Worm (Caenorhabditis elegans): Measurements from ENCODE around the gene F18A11.3.

F18A11.3 gene

ce11 chrII:12995322-12995721 lies 41.3 kb downstream of the F18A11.3 start:
- no peak for TF ChIP-seq unc-39 (tag; optimal IDR thresholded peaks at IDR 0.05)
- TF ChIP-seq lir-3 (tag; optimal IDR thresholded peaks at IDR 0.05), result no peak
- no peak for TF ChIP-seq saeg-2 (GFP tag; IDR thresholded peaks at IDR 0.05)
- no peak for TF ChIP-seq arid-1 (GFP tag; conservative IDR thresholded peaks at IDR 0.05)
- TF ChIP-seq cey-2 (tag; optimal IDR thresholded peaks at IDR 0.05; ENCODE audit: borderline replicate concordance, insufficient read depth), result no peak
- no peak for TF ChIP-seq lin-1 (GFP tag; IDR thresholded peaks at IDR 0.05)
- TF ChIP-seq tra-1 (GFP tag; IDR thresholded peaks at IDR 0.05), result no peak
- no peak for TF ChIP-seq hif-1 (tag; optimal IDR thresholded peaks at IDR 0.05)
- TF ChIP-seq mxl-2 (GFP tag; conservative IDR thresholded peaks at IDR 0.05), result 0 out of 2 replicates have a peak, but pooled peaks have one; percentile 30
- TF ChIP-seq aha-1 (tag), result peak; percentile 89
- TF ChIP-seq unc-130 (GFP tag; optimal IDR thresholded peaks at IDR 0.05), result no peak
- 0 out of 2 replicates have a peak, but pooled peaks have one; percentile 9 for TF ChIP-seq D1046.2 (GFP tag; IDR thresholded peaks at IDR 0.05)
- no peak for TF ChIP-seq T20F7.1 (GFP tag; optimal IDR thresholded peaks at IDR 0.05)
- no peak for TF ChIP-seq zfp-2 (tag; optimal IDR thresholded peaks at IDR 0.05)

DNA sequence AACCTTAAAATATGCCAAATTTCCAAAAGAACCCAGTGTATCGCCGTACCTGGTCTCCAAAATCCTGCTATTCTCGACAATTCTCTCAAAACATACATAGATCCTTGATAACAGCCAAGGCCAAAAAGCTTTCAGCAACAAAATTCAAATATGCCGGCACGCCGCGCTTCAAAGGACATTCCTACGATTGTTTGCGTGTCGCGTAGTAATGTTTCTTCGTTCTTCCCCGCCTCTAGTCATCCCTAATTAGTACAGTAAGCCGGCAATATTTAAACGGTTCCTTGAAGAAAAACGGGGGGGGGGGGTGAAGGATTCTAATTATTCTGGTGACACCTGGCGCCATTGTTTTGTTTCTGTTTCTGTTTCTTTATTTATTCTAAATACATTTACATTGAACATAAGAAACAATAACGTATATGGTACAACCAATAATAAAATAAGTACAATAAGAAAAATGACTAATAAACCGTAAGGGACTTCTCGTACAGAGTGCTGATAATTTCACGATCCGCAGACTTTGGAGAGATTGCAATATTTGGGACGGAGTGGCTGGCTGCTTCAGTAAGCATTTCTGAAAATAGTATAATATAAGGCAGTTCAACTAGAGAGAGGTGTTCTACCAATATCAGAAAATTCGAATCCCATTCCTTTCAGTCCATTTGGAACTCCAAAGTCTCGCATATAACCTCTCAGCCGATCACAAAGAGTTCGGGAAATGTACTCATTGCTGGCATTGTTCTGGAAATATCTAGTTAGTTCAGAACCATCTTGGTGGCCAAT lies 42.4 kb downstream of the F18A11.3 start:
- TF ChIP-seq ztf-7 (tag; optimal IDR thresholded peaks at IDR 0.05), result no peak
- TF ChIP-seq lir-3 (tag; optimal IDR thresholded peaks at IDR 0.05), result no peak
- TF ChIP-seq lin-39 (tag; optimal IDR thresholded peaks at IDR 0.05), result no peak
- peak; percentile 65 for TF ChIP-seq dve-1 (tag; optimal IDR thresholded peaks at IDR 0.05; ENCODE audit: insufficient read depth)
- 0 out of 2 replicates have a peak, but pooled peaks have one; percentile 19 for TF ChIP-seq Y48G9A.11 (GFP tag; IDR thresholded peaks at IDR 0.05)
- TF ChIP-seq nhr-102 (tag; optimal IDR thresholded peaks at IDR 0.05), result peak; percentile 65
- TF ChIP-seq hmg-1.1 (GFP tag; IDR thresholded peaks at IDR 0.05), result peak; percentile 30; the same call in 1 of the 2 replicates
- TF ChIP-seq snpc-4 (tag; optimal IDR thresholded peaks at IDR 0.05), result no peak
- peak; percentile 73 for TF ChIP-seq aha-1 (tag)
- TF ChIP-seq daf-16 (GFP tag; optimal IDR thresholded peaks at IDR 0.05), result peak in 1 of 2 experiments; percentile 15
- TF ChIP-seq daf-16 (tag; optimal IDR thresholded peaks at IDR 0.05), result peak; percentile 34
- peak; percentile 21 for TF ChIP-seq mep-1 (tag; optimal IDR thresholded peaks at IDR 0.05)
- 0 out of 2 replicates have a peak, but pooled peaks have one; percentile 20 for TF ChIP-seq mxl-2 (GFP tag; conservative IDR thresholded peaks at IDR 0.05)
- TF ChIP-seq nhr-111 (GFP tag; optimal IDR thresholded peaks at IDR 0.05), result peak; percentile 18
- TF ChIP-seq mdt-29 (GFP tag; IDR thresholded peaks at IDR 0.05), result peak; percentile 64
- no peak for TF ChIP-seq hif-1 (tag; optimal IDR thresholded peaks at IDR 0.05)
- TF ChIP-seq unc-62 (GFP tag; optimal IDR thresholded peaks at IDR 0.05 in 1 of 2), result peak in 1 of 2 experiments; percentile 62
- TF ChIP-seq unc-62 (tag; optimal IDR thresholded peaks at IDR 0.05), result no peak
- 0 out of 2 replicates have a peak, but pooled peaks have one; percentile 47 for TF ChIP-seq php-3 (GFP tag; IDR thresholded peaks at IDR 0.05)
- peak; percentile 24; the same call in 1 of the 2 replicates for TF ChIP-seq nhr-42 (GFP tag; IDR thresholded peaks at IDR 0.05)
- TF ChIP-seq pha-4 (GFP tag; IDR thresholded peaks at IDR 0.05), result peak; percentile 15; the same call in 1 of the 2 replicates
- no peak for TF ChIP-seq pha-4 (tag; optimal IDR thresholded peaks at IDR 0.05)
- TF ChIP-seq D1046.2 (GFP tag; IDR thresholded peaks at IDR 0.05), result no peak
- no peak for TF ChIP-seq unc-130 (GFP tag; optimal IDR thresholded peaks at IDR 0.05)
- TF ChIP-seq zip-2 (tag; optimal IDR thresholded peaks at IDR 0.05), result no peak
- peak; percentile 33 for TF ChIP-seq Y5F2A.4 (GFP tag; optimal IDR thresholded peaks at IDR 0.05)
- TF ChIP-seq lin-15B (tag; optimal IDR thresholded peaks at IDR 0.05), result no peak
- peak; percentile 67 for TF ChIP-seq lim-7 (GFP tag; IDR thresholded peaks at IDR 0.05)
- TF ChIP-seq set-16 (GFP tag; IDR thresholded peaks at IDR 0.05), result no peak
- TF ChIP-seq mxl-3 (GFP tag; optimal IDR thresholded peaks at IDR 0.05), result no peak
- peak; percentile 71 for TF ChIP-seq lin-38 (GFP tag; IDR thresholded peaks at IDR 0.05)
- TF ChIP-seq F10B5.3 (tag; optimal IDR thresholded peaks at IDR 0.05), result no peak
- TF ChIP-seq lin-1 (GFP tag; IDR thresholded peaks at IDR 0.05), result 0 out of 2 replicates have a peak, but pooled peaks have one; percentile 7
- no peak for TF ChIP-seq egl-43 (GFP tag; IDR thresholded peaks at IDR 0.05)
- TF ChIP-seq T26A8.4 (GFP tag; IDR thresholded peaks at IDR 0.05), result peak; percentile 72
- TF ChIP-seq lin-13 (GFP tag; optimal IDR thresholded peaks at IDR 0.05), result peak; percentile 40
- peak; percentile 63 for TF ChIP-seq duxl-1 (tag; optimal IDR thresholded peaks at IDR 0.05; ENCODE audit: poor library complexity)
- peak; percentile 53 for TF ChIP-seq hlh-11 (tag; optimal IDR thresholded peaks at IDR 0.05)
- TF ChIP-seq zfp-3 (GFP tag; conservative IDR thresholded peaks at IDR 0.05), result peak; percentile 88
- no peak for TF ChIP-seq daf-19 (GFP tag; conservative IDR thresholded peaks at IDR 0.05)

Data from whole organism, L4 larva.